Fruit fly (Drosophila melanogaster) whole organism, pupa: ENCODE data around the gene cm.
A peak's percentile ranks its signal among the peaks of the same experiment; 100 is the strongest.

Experiments
- CG15710 ChIP-seq: fragments of 200-800 bp; sonication (Bioruptor generic); optimal IDR thresholded peaks from 2 replicates; lab custom pipeline; 2018; ENCODE audit warnings: missing biosample characterization, mild to moderate bottlenecking, missing genetic modification characterization, moderate library complexity
- CG4496 ChIP-seq: fragments of 200-800 bp; sonication (Bioruptor generic); IDR thresholded peaks from 3 replicates; pipeline ENCODE4 v1.3.6; 2022; ENCODE audit warnings: missing biosample characterization, missing genetic modification characterization
- CG8301 ChIP-seq: fragments of 200-800 bp; sonication (Bioruptor generic); optimal IDR thresholded peaks from 2 replicates; lab custom pipeline; 2018; ENCODE audit warnings: missing biosample characterization, mild to moderate bottlenecking, missing genetic modification characterization
- Pif1A ChIP-seq: fragments of 200-800 bp; sonication (Bioruptor generic); optimal IDR thresholded peaks from 3 replicates; lab custom pipeline; 2016; ENCODE audit warnings: missing biosample characterization, missing genetic modification characterization
- Pif1B ChIP-seq: fragments of 200-800 bp; sonication (Bioruptor generic); optimal IDR thresholded peaks from 3 replicates; lab custom pipeline; 2016; ENCODE audit warnings: missing biosample characterization, missing genetic modification characterization
- fd96Ca ChIP-seq: fragments of 200-800 bp; sonication (Bioruptor generic); IDR thresholded peaks from 3 replicates; pipeline ENCODE4 v1.3.6; 2022; ENCODE audit warnings: missing biosample characterization, missing genetic modification characterization
- rn ChIP-seq: fragments of 200-800 bp; sonication (Bioruptor generic); IDR thresholded peaks from 2 replicates; pipeline ENCODE4 v1.3.6; 2022; ENCODE audit warnings: missing biosample characterization, missing genetic modification characterization

DNA sequence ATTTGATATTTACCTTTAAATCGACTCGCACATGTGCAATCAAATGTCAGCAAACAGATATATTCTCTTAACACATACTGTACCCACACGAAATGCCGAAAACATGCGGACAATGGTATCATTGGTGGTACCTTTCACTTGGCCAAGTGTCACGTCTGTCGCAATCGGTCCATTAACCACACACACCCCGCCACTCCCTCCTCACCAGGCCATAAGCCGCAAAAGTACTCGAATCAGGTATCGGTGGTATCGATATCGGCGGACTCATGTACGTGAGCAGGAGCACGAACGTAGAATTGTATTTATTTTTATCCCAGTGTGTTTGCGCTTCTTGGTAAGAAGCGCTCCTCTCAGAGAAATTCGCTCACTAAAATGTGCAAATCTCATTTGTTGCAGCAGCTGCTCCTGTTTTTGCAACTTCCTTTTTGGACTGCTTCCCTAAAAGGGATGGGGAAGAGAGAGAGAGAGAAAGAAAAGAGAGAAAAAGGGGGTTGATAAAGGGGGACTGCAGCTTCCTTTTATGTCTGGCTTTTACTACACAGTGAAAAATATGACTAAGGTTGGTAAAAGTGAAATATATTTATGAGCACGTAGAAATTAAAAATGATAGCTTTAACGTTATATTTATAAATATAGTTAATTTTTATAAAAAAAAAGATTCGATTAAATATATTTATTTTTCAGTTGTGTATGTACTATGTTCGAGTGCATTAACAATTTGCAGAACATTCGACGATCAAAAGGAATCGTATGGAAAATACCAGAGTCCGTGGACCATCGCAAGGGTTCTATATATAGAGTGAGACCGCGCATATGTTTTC lies 27.2 kb downstream of the cm start:
- TF ChIP-seq Pif1A (GFP tag; lab: Kevin White, UChicago) (peak; percentile 39), rn (GFP tag; lab: Robert Waterston, UW) (no peak), CG8301 (tag; lab: Kevin White, UChicago) (peak; percentile 27), Pif1B (GFP tag; lab: Kevin White, UChicago) (peak; percentile 42), fd96Ca (GFP tag; lab: Robert Waterston, UW) (no peak), CG4496 (peak; percentile 58; the same call in 2 of the 3 replicates), CG15710 (tag; lab: Kevin White, UChicago) (peak; percentile 71)
